Worm (Caenorhabditis elegans) whole organism, L1 larva: Measurements from ENCODE around the gene Y69H2.7.

Source experiments
- dpl-1 ChIP-seq, 3 experiments: fragments of 150-350 bp in 2 of 3; sonication (generic microtip) in 1 of 3; optimal IDR thresholded peaks; 2 replicates each; lab custom pipeline; 2014 to 2017; ENCODE audit warnings: missing biosample characterization in 3 of 3, missing genetic modification characterization in 3 of 3, missing genetic modification reagents in 3 of 3
- egl-27 ChIP-seq, 2 experiments: fragments of 150-350 bp in 1 of 2; sonication (generic microtip); optimal IDR thresholded peaks; 3 replicates each; lab custom pipeline; 2017 to 2018; ENCODE audit warnings: missing biosample characterization in 2 of 2, missing genetic modification characterization in 2 of 2, missing genetic modification reagents in 2 of 2
- pqm-1 ChIP-seq: sonication (generic microtip); optimal IDR thresholded peaks from 3 replicates; lab custom pipeline; 2017; ENCODE audit warnings: missing biosample characterization, missing genetic modification characterization
- sox-4 ChIP-seq: sonication (generic microtip); optimal IDR thresholded peaks from 2 replicates; lab custom pipeline; 2016; ENCODE audit warnings: missing genetic modification characterization, missing compliant biosample characterization

DNA sequence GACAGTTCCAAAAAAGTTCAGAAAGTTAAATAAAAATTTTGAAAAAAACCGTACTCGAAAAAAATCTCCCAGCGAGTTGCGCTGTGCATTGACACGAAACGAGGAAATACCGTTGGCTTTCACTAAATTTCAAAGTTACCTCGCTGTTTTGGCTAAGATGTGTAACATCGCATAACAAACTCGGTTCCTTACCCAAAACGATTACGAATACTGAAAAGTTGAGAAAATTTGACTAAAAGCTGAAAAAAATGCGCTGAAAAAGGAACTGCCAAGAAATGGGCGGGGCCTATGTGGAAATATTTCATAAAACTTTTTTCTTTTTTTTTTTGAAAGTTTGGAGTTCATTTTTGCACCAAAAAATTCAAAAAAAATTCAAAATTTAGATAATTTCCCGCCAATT, 29.6 kb downstream of the Y69H2.7 start:
- TF ChIP-seq dpl-1 (GFP tag; optimal IDR thresholded peaks at IDR 0.05; lab: Kevin White, UChicago), result no peak
- no peak for TF ChIP-seq pqm-1 (tag; lab: Kevin White, UChicago)
- no peak for TF ChIP-seq sox-4 (tag; lab: Kevin White, UChicago)
- no peak for TF ChIP-seq egl-27 (tag; optimal IDR thresholded peaks at IDR 0.05; lab: Kevin White, UChicago)
